Worm (Caenorhabditis elegans) whole organism, L4 larva: ENCODE data around the gene C16C10.4.

Source experiments
- F37D6.2 ChIP-seq: sonication (generic microtip); optimal IDR thresholded peaks from 2 replicates; lab custom pipeline; 2016; ENCODE audit warnings: mild to moderate bottlenecking, missing genetic modification characterization, missing compliant biosample characterization
- F44E2.7 ChIP-seq: fragments of 200-800 bp; sonication (Bioruptor generic); IDR thresholded peaks from 2 replicates; pipeline ENCODE4 v2.1.2; 2022; ENCODE audit warnings: missing genetic modification characterization, missing compliant biosample characterization
- F49E8.2 ChIP-seq: sonication (generic microtip); optimal IDR thresholded peaks from 2 replicates; lab custom pipeline; 2016; ENCODE audit warnings: missing compliant biosample characterization, mild to moderate bottlenecking, missing genetic modification characterization, borderline replicate concordance
- T20F7.1 ChIP-seq: fragments of 200-800 bp; sonication (Bioruptor generic); optimal IDR thresholded peaks from 2 replicates; lab custom pipeline; 2018; ENCODE audit warnings: mild to moderate bottlenecking, missing genetic modification characterization, missing compliant biosample characterization
- ZK337.2 ChIP-seq: fragments of 200-800 bp; sonication (Bioruptor generic); IDR thresholded peaks from 2 replicates; pipeline ENCODE4 v1.3.6; 2022; ENCODE audit warnings: missing genetic modification reagents, missing genetic modification characterization, missing compliant biosample characterization
- ZK546.5 ChIP-seq, 2 experiments: sonication (generic microtip); optimal IDR thresholded peaks; 2 replicates each; lab custom pipeline; 2017; ENCODE audit warnings: missing biosample characterization in 2 of 2, missing genetic modification characterization in 2 of 2
- aha-1 ChIP-seq: fragments of 150-350 bp; peaks from one replicate; lab custom pipeline; 2014; ENCODE audit warnings: missing biosample characterization, missing genetic modification characterization
- attf-4 ChIP-seq: sonication (generic microtip); optimal IDR thresholded peaks from 3 replicates; lab custom pipeline; 2017; ENCODE audit warnings: missing biosample characterization, missing genetic modification characterization
- ceh-28 ChIP-seq: fragments of 150-350 bp; optimal IDR thresholded peaks from 2 replicates; lab custom pipeline; 2014; ENCODE audit warnings: missing biosample characterization, missing genetic modification reagents, missing genetic modification characterization
- ceh-32 ChIP-seq: sonication (generic microtip); optimal IDR thresholded peaks from 2 replicates; lab custom pipeline; 2016; ENCODE audit warnings: mild to moderate bottlenecking, missing genetic modification characterization, missing compliant biosample characterization; ENCODE audit not compliant: poor library complexity
- ces-1 ChIP-seq: fragments of 150-350 bp; sonication (generic microtip); optimal IDR thresholded peaks from 4 replicates; lab custom pipeline; 2014; ENCODE audit warnings: missing biosample characterization, missing genetic modification reagents, missing genetic modification characterization
- ctbp-1 ChIP-seq: fragments of 200-800 bp; sonication (Bioruptor generic); IDR thresholded peaks from 2 replicates; pipeline ENCODE4 v1.3.6; 2022; ENCODE audit warnings: missing genetic modification reagents, missing genetic modification characterization, missing compliant biosample characterization
- daf-8 ChIP-seq: fragments of 200-800 bp; sonication (Bioruptor generic); IDR thresholded peaks from 2 replicates; pipeline ENCODE4 v1.3.6; 2022; ENCODE audit warnings: missing genetic modification characterization, missing compliant biosample characterization
- hlh-11 ChIP-seq: fragments of 200-800 bp; sonication (Bioruptor generic); optimal IDR thresholded peaks from 2 replicates; lab custom pipeline; 2018; ENCODE audit warnings: mild to moderate bottlenecking, missing genetic modification characterization, missing compliant biosample characterization
- jun-1 ChIP-seq: fragments of 150-350 bp; optimal IDR thresholded peaks from 2 replicates; lab custom pipeline; 2014; ENCODE audit warnings: missing biosample characterization, missing genetic modification reagents, missing genetic modification characterization
- lin-38 ChIP-seq: fragments of 200-800 bp; sonication (Bioruptor generic); IDR thresholded peaks from 2 replicates; pipeline ENCODE4 v1.3.6; 2022; ENCODE audit warnings: missing genetic modification reagents, missing genetic modification characterization, missing compliant biosample characterization
- lir-3 ChIP-seq: sonication (generic microtip); optimal IDR thresholded peaks from 2 replicates; lab custom pipeline; 2016; ENCODE audit warnings: mild to moderate bottlenecking, missing genetic modification characterization, missing compliant biosample characterization
- mes-2 ChIP-seq: sonication (generic microtip); optimal IDR thresholded peaks from 2 replicates; lab custom pipeline; 2016; ENCODE audit warnings: missing genotype, mild to moderate bottlenecking, missing genetic modification characterization, missing compliant biosample characterization; ENCODE audit not compliant: poor library complexity, severe bottlenecking
- nhr-111 ChIP-seq: fragments of 200-800 bp; sonication (Bioruptor generic); optimal IDR thresholded peaks from 2 replicates; lab custom pipeline; 2018; ENCODE audit warnings: mild to moderate bottlenecking, missing genetic modification characterization, missing compliant biosample characterization
- nhr-28 ChIP-seq: fragments of 150-350 bp; optimal IDR thresholded peaks from 2 replicates; lab custom pipeline; 2014; ENCODE audit warnings: missing biosample characterization, missing genetic modification characterization
- rbr-2 ChIP-seq: sonication (generic microtip); optimal IDR thresholded peaks from 2 replicates; lab custom pipeline; 2016; ENCODE audit warnings: missing genotype, missing genetic modification characterization, missing compliant biosample characterization
- sdz-12 ChIP-seq: fragments of 200-800 bp; sonication (Bioruptor generic); optimal IDR thresholded peaks from 2 replicates; lab custom pipeline; 2018; ENCODE audit warnings: mild to moderate bottlenecking, missing genetic modification characterization, missing compliant biosample characterization
- snpc-4 ChIP-seq: fragments of 150-350 bp; optimal IDR thresholded peaks from 2 replicates; lab custom pipeline; 2014; ENCODE audit warnings: missing biosample characterization, missing genetic modification characterization
- unc-130 ChIP-seq: sonication (generic microtip); optimal IDR thresholded peaks from 2 replicates; lab custom pipeline; 2016; ENCODE audit warnings: missing genetic modification reagents, missing genetic modification characterization, missing compliant biosample characterization
- unc-62 ChIP-seq, 3 experiments: fragments of 150-350 bp in 1 of 3; sonication (generic microtip); optimal IDR thresholded peaks in 2 of 3; peaks in 1 of 3; 1 replicate in 1 of 3; 2 replicates in 2 of 3; lab custom pipeline; 2014 to 2017; ENCODE audit warnings: missing biosample characterization in 3 of 3, missing genetic modification characterization in 3 of 3, missing genetic modification reagents in 3 of 3, missing genotype in 1 of 3
- zag-1 ChIP-seq: fragments of 150-350 bp; optimal IDR thresholded peaks from 2 replicates; lab custom pipeline; 2014; ENCODE audit warnings: missing biosample characterization, missing genetic modification characterization
- zfp-2 ChIP-seq: sonication (generic microtip); optimal IDR thresholded peaks from 2 replicates; lab custom pipeline; 2016; ENCODE audit warnings: mild to moderate bottlenecking, missing genetic modification characterization, missing compliant biosample characterization
- zip-11 ChIP-seq: fragments of 200-800 bp; sonication (Bioruptor generic); IDR thresholded peaks from 2 replicates; pipeline ENCODE4 v1.3.6; 2022; ENCODE audit warnings: missing genetic modification characterization, missing compliant biosample characterization
- zip-2 ChIP-seq: fragments of 150-350 bp; optimal IDR thresholded peaks from 2 replicates; lab custom pipeline; 2014; ENCODE audit warnings: missing biosample characterization, missing genetic modification characterization

The C16C10.4 gene

ce11 chrIII:4175489-4175888, 4.4 kb downstream of the C16C10.4 start:
- 0 out of 2 replicates have a peak, but pooled peaks have one; percentile 12 for TF ChIP-seq F44E2.7
- TF ChIP-seq mes-2 (tag; lab: Kevin White, UChicago), result no peak
- TF ChIP-seq zip-11, result no peak

DNA sequence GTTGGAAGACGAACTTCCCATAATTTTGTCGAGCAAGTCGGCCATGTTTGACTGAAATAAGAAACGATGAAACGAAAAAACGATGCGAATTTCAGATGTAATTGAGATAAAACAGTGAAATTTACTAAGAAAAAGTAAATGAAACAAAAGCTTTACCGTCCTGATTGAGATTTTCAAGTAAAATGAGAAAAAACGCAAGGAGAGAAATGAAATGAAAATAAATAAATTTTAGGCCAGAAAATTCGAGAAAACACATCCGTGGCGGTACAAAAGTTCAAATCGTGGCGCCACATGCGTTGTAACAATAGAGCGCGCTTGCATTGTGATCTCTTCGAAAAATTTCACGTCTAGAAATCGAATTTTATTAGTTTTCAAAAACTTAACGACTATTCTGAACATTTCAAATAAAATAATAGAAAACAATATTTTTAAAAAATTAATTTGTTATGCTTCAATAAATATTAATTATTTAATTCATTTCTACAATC, 5.0 kb downstream of the C16C10.4 start, which contains the start of the genes hrde-1 and C16C10.13:
TSS of gene hrde-1 (minus strand) at position 51 of the 488 bp plus-strand sequence.
TSS of gene C16C10.13 (plus strand) at position 332 of the 488 bp plus-strand sequence.
- TF ChIP-seq zag-1, result no peak
- TF ChIP-seq unc-62 (GFP tag; optimal IDR thresholded peaks at IDR 0.05 in 1 of 2; lab: Kevin White, UChicago), result no peak
- TF ChIP-seq unc-62 (tag; optimal IDR thresholded peaks at IDR 0.05; lab: Kevin White, UChicago), result no peak
- peak; percentile 90 for TF ChIP-seq unc-130 (GFP tag; lab: Kevin White, UChicago)
- peak; percentile 96 for TF ChIP-seq lin-38 (GFP tag; lab: Robert Waterston, UW)
- TF ChIP-seq nhr-28, result no peak
- TF ChIP-seq zfp-2 (tag; lab: Kevin White, UChicago), result no peak
- TF ChIP-seq F49E8.2 (tag; lab: Kevin White, UChicago), result peak; percentile 77

DNA sequence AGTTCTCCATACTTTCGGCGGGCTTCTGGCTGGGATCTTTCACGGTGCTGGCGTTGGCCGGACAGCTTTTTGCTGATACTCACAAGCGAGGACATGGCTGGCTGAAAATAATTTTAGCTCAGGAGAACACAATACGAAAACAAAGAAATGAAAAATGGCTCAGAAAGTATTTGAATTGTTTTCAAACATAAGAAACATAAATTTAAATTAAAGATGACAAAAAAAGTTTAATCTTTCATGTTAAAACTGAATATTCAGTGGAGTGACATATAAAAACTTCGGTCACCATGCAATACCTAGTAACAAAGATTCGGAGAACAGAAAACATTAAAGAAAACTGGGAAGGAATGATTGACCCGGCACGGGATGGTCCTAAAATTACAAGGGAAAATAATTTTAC, 7.4 kb downstream of the C16C10.4 start, which contains the start of gene C16C10.2:
TSS of gene C16C10.2 (minus strand) at position 101 of the 400 bp plus-strand sequence.
- TF ChIP-seq ces-1 (GFP tag; lab: Kevin White, UChicago), result no peak

DNA sequence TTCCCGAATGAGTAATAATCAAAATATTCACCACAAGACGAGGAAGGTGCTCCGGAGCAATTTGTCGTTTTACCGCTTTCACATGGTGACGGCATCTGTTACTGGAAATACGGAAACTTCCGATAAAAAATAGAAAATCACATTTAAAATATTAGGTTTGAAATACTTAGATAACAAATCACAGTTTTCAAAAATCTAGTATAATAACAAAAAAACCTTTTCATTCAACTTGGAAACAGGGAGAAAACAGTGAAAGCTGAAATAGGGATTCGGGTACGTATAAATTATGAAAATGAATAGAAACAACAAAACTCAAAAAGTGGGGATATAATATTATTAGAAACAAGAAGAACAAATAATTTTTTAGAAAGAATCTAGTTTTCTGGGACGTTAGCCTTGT, 10.2 kb downstream of the C16C10.4 start, which contains the start of gene C16C10.1:
TSS of gene C16C10.1 (minus strand) at position 101 of the 400 bp plus-strand sequence.
- no peak for TF ChIP-seq daf-8 (GFP tag; lab: Robert Waterston, UW)
- no peak for TF ChIP-seq ceh-32 (tag; lab: Kevin White, UChicago)
- no peak for TF ChIP-seq rbr-2 (tag; lab: Kevin White, UChicago)
- TF ChIP-seq aha-1 (tag; lab: Kevin White, UChicago), result no peak
- no peak for TF ChIP-seq lir-3 (tag; lab: Kevin White, UChicago)
- TF ChIP-seq lin-38 (GFP tag; lab: Robert Waterston, UW), result no peak
- no peak for TF ChIP-seq nhr-28
- TF ChIP-seq unc-130 (GFP tag; lab: Kevin White, UChicago), result no peak
- TF ChIP-seq attf-4, result no peak

DNA sequence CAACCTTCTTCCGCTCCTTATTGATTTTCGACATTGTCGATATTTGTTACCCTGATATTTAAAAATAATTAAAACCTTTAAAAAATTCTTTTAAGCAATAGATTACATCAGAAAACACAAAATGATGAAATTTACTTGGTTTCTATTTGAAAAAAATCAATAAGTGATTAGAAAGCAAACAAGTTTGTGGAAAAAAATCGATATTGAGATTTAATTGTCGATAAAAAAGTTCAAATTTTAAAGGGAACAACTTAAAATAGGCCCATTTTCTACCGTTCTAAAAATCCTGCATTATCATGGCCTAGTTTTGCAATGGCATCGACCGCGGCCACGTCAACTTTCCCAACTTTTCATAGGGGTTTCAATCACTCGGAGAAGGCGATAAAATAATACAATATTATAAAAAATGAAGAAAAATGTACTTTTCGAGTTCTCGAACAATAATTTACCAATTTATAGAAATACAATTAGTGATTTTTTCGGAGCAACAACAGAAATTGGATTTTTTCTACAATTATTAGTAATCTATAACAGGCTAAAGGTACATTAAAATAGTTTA, 15.7 kb downstream of the C16C10.4 start, which contains the start of gene lars-1:
TSS of gene lars-1 (minus strand) at position 51 of the 559 bp plus-strand sequence.
- TF ChIP-seq ceh-28 (tag; lab: Kevin White, UChicago), result peak; percentile 60
- no peak for TF ChIP-seq nhr-111 (GFP tag; lab: Kevin White, UChicago)
- TF ChIP-seq mes-2 (tag; lab: Kevin White, UChicago), result peak; percentile 68

DNA sequence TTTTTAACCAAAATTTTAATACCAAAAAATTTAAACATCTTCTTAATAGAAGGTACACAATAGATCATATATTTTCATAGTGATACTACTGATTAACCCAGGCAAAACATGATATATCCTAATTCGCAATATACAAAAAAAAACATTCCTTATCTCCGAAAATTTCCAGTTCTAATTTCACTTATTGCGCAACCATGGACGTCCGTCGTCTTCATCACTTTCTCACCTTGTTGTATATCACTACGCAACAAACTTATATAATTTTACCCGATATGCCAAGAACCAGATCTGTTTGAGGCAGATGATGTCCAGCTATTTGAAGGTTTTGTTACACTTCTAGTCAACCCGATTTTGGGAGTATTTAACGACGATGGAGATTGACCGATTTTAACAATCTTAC, 16.7 kb downstream of the C16C10.4 start, which contains the start of gene R74.2:
TSS of gene R74.2 (plus strand) at position 316 of the 400 bp plus-strand sequence.
- TF ChIP-seq ctbp-1 (GFP tag; lab: Robert Waterston, UW) (no peak), snpc-4 (tag; lab: Kevin White, UChicago) (no peak), hlh-11 (peak; percentile 17), F37D6.2 (tag; lab: Kevin White, UChicago) (no peak), aha-1 (tag; lab: Kevin White, UChicago) (no peak), T20F7.1 (no peak), zip-2 (tag; lab: Kevin White, UChicago) (no peak), jun-1 (tag; lab: Kevin White, UChicago) (no peak)

DNA sequence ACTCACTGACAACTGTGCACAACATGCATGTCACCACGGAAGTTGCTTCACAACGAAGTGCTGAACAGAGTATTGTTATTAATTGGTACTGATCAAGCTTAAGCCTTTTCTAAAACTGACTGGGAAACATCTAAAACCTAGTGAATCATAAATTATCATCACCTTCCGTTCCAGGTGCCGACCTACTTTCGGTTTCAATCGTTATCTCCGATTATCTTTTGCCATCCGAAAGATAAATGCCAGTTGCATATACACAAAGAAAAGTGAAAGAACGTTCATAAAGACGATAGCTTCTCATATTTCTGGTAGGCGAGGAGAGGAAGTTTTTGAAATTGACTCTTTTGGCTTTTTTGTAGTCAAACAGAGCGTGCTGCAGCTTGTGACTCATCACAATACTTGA, 18.5 kb downstream of the C16C10.4 start:
- TF ChIP-seq nhr-111 (GFP tag; lab: Kevin White, UChicago) (no peak), ZK546.5 (tag; optimal IDR thresholded peaks at IDR 0.05; lab: Kevin White, UChicago) (no peak), nhr-28 (peak; percentile 0), hlh-11 (peak; percentile 6), ZK337.2 (GFP tag; lab: Robert Waterston, UW) (no peak), sdz-12 (GFP tag; lab: Kevin White, UChicago) (no peak)
